Worm (Caenorhabditis elegans) whole organism, young adult: ENCODE results near the gene nspc-12.

Source experiments
- C06A6.2 ChIP-seq: fragments of 200-800 bp; sonication (Bioruptor generic); conservative IDR thresholded peaks from 2 replicates; pipeline ENCODE4 v1.3.6; 2022; ENCODE audit warnings: missing genetic modification characterization, missing compliant biosample characterization
- F10E7.11 ChIP-seq: sonication (generic microtip); optimal IDR thresholded peaks from 2 replicates; lab custom pipeline; 2017; ENCODE audit warnings: mild to moderate bottlenecking, missing genetic modification characterization, moderate library complexity, missing compliant biosample characterization
- F23B12.7 ChIP-seq: sonication (generic microtip); optimal IDR thresholded peaks from 2 replicates; lab custom pipeline; 2017; ENCODE audit warnings: missing genetic modification characterization, mild to moderate bottlenecking, missing compliant biosample characterization, antibody characterized with exemption, moderate library complexity; ENCODE audit not compliant: insufficient read depth
- F39B2.1 ChIP-seq: fragments of 200-800 bp; sonication (Bioruptor generic); IDR thresholded peaks from 2 replicates; pipeline ENCODE4 v1.3.6; 2022; ENCODE audit warnings: missing genetic modification reagents, missing genetic modification characterization, missing compliant biosample characterization
- F52B5.7 ChIP-seq: sonication (generic microtip); optimal IDR thresholded peaks from 2 replicates; lab custom pipeline; 2016; ENCODE audit warnings: mild to moderate bottlenecking, missing genetic modification characterization, missing compliant biosample characterization
- Y53G8AR.9 ChIP-seq: fragments of 200-800 bp; sonication (Bioruptor generic); conservative IDR thresholded peaks from 2 replicates; pipeline ENCODE4 v1.3.6; 2022; ENCODE audit warnings: missing genetic modification reagents, missing genetic modification characterization, missing compliant biosample characterization
- akir-1 ChIP-seq: fragments of 200-800 bp; sonication (Bioruptor generic); optimal IDR thresholded peaks from 2 replicates; lab custom pipeline; 2018; ENCODE audit warnings: mild to moderate bottlenecking, missing genetic modification characterization, moderate library complexity, missing compliant biosample characterization
- aptf-3 ChIP-seq: fragments of 200-800 bp; sonication (Bioruptor generic); IDR thresholded peaks from 2 replicates; pipeline ENCODE4 v1.3.6; 2022; ENCODE audit warnings: missing genetic modification characterization, missing compliant biosample characterization
- attf-6 ChIP-seq: fragments of 200-800 bp; sonication (Bioruptor generic); IDR thresholded peaks from 2 replicates; pipeline ENCODE4 v1.3.6; 2022; ENCODE audit warnings: missing genetic modification reagents, missing genetic modification characterization, missing compliant biosample characterization
- bed-2 ChIP-seq: fragments of 200-800 bp; sonication (Bioruptor generic); IDR thresholded peaks from 2 replicates; pipeline ENCODE4 v1.3.6; 2022; ENCODE audit warnings: missing genetic modification reagents, missing genetic modification characterization, missing compliant biosample characterization
- ccch-3 ChIP-seq: fragments of 200-800 bp; sonication (Bioruptor generic); optimal IDR thresholded peaks from 2 replicates; lab custom pipeline; 2018; ENCODE audit warnings: mild to moderate bottlenecking, missing genetic modification characterization, missing compliant biosample characterization
- cebp-1 ChIP-seq, 2 experiments: fragments of 200-800 bp in 1 of 2; sonication (Bioruptor generic) in 1 of 2; sonication (generic microtip) in 1 of 2; IDR thresholded peaks in 1 of 2; optimal IDR thresholded peaks in 1 of 2; 2 replicates each; pipeline versions ENCODE4 v1.3.6 to Lab custom; 2017 to 2022; ENCODE audit warnings: missing compliant biosample characterization in 2 of 2, missing genetic modification characterization in 2 of 2, mild to moderate bottlenecking in 1 of 2, missing genetic modification reagents in 1 of 2, moderate library complexity in 1 of 2
- ceh-27 ChIP-seq: fragments of 200-800 bp; sonication (Bioruptor generic); optimal IDR thresholded peaks from 2 replicates; lab custom pipeline; 2018; ENCODE audit warnings: mild to moderate bottlenecking, missing genetic modification characterization, moderate library complexity, missing compliant biosample characterization
- ceh-58 ChIP-seq: fragments of 200-800 bp; sonication (Bioruptor generic); IDR thresholded peaks from 2 replicates; pipeline ENCODE4 v1.3.6; 2022; ENCODE audit warnings: missing genetic modification characterization, missing compliant biosample characterization
- dpl-1 ChIP-seq: fragments of 150-350 bp; optimal IDR thresholded peaks from 2 replicates; lab custom pipeline; 2014; ENCODE audit warnings: missing biosample characterization, missing genetic modification reagents, missing genetic modification characterization
- efl-1 ChIP-seq: fragments of 150-350 bp; optimal IDR thresholded peaks from 2 replicates; lab custom pipeline; 2014; ENCODE audit warnings: missing biosample characterization, missing genetic modification reagents, missing genetic modification characterization
- egl-18 ChIP-seq: fragments of 200-800 bp; sonication (Bioruptor generic); IDR thresholded peaks from 2 replicates; pipeline ENCODE4 v1.3.6; 2022; ENCODE audit warnings: missing genetic modification reagents, missing genetic modification characterization, missing compliant biosample characterization
- ets-4 ChIP-seq: fragments of 200-800 bp; sonication (Bioruptor generic); optimal IDR thresholded peaks from 2 replicates; lab custom pipeline; 2018; ENCODE audit warnings: mild to moderate bottlenecking, missing genetic modification characterization, missing compliant biosample characterization
- hmg-1.2 ChIP-seq: fragments of 200-800 bp; sonication (Bioruptor generic); IDR thresholded peaks from 2 replicates; pipeline ENCODE4 v1.3.6; 2022; ENCODE audit warnings: missing genetic modification reagents, missing genetic modification characterization, missing compliant biosample characterization
- hsf-1 ChIP-seq: fragments of 200-800 bp; sonication (Bioruptor generic); IDR thresholded peaks from 2 replicates; pipeline ENCODE4 v1.3.6; 2022; ENCODE audit warnings: missing genetic modification reagents, missing genetic modification characterization, missing compliant biosample characterization
- let-607 ChIP-seq, 2 experiments: fragments of 200-800 bp in 1 of 2; sonication (Bioruptor generic) in 1 of 2; sonication (generic microtip) in 1 of 2; optimal IDR thresholded peaks; 2 replicates each; lab custom pipeline; 2016 to 2018; ENCODE audit warnings: mild to moderate bottlenecking in 2 of 2, missing compliant biosample characterization in 2 of 2, missing genetic modification characterization in 2 of 2, moderate library complexity in 2 of 2, missing genotype in 1 of 2
- lin-26 ChIP-seq: fragments of 200-800 bp; sonication (Bioruptor generic); IDR thresholded peaks from 2 replicates; pipeline ENCODE4 v1.3.6; 2022; ENCODE audit warnings: missing genetic modification reagents, missing genetic modification characterization, missing compliant biosample characterization
- lir-1 ChIP-seq: fragments of 200-800 bp; sonication (Bioruptor generic); conservative IDR thresholded peaks from 2 replicates; pipeline ENCODE4 v1.3.6; 2022; ENCODE audit warnings: missing genetic modification reagents, missing genetic modification characterization, missing compliant biosample characterization
- lsl-1 ChIP-seq: fragments of 200-800 bp; sonication (Bioruptor generic); optimal IDR thresholded peaks from 2 replicates; lab custom pipeline; 2018; ENCODE audit warnings: mild to moderate bottlenecking, missing genetic modification characterization, moderate library complexity, missing compliant biosample characterization
- madf-3 ChIP-seq: fragments of 200-800 bp; sonication (Bioruptor generic); IDR thresholded peaks from 2 replicates; pipeline ENCODE4 v1.3.6; 2022; ENCODE audit warnings: missing genetic modification reagents, missing genetic modification characterization, missing compliant biosample characterization
- madf-6 ChIP-seq: fragments of 200-800 bp; sonication (Bioruptor generic); IDR thresholded peaks from 2 replicates; pipeline ENCODE4 v1.3.6; 2022; ENCODE audit warnings: missing genetic modification reagents, missing genetic modification characterization, missing compliant biosample characterization
- mcd-1 ChIP-seq: fragments of 200-800 bp; sonication (Bioruptor generic); IDR thresholded peaks from 2 replicates; pipeline ENCODE4 v1.3.6; 2022; ENCODE audit warnings: missing genetic modification reagents, missing genetic modification characterization, missing compliant biosample characterization
- mel-28 ChIP-seq: sonication (generic microtip); optimal IDR thresholded peaks from 2 replicates; lab custom pipeline; 2016; ENCODE audit warnings: borderline replicate concordance, mild to moderate bottlenecking, missing genetic modification characterization, missing compliant biosample characterization
- nfya-1 ChIP-seq: sonication (generic microtip); optimal IDR thresholded peaks from 2 replicates; lab custom pipeline; 2017; ENCODE audit warnings: antibody characterized with exemption, missing compliant biosample characterization, missing genetic modification characterization, borderline replicate concordance; ENCODE audit not compliant: insufficient read depth
- nhr-90 ChIP-seq: sonication (generic microtip); optimal IDR thresholded peaks from 2 replicates; lab custom pipeline; 2016; ENCODE audit warnings: missing genotype, mild to moderate bottlenecking, missing genetic modification characterization, missing compliant biosample characterization
- pha-4 ChIP-seq: fragments of 150-350 bp; sonication (generic microtip); optimal IDR thresholded peaks from 2 replicates; lab custom pipeline; 2014; ENCODE audit warnings: missing biosample characterization, missing genetic modification reagents, missing genetic modification characterization
- rcor-1 ChIP-seq: fragments of 200-800 bp; sonication (Bioruptor generic); IDR thresholded peaks from 2 replicates; pipeline ENCODE4 v1.3.6; 2022; ENCODE audit warnings: missing genetic modification reagents, missing genetic modification characterization, missing compliant biosample characterization
- rec-8 ChIP-seq, 2 experiments: sonication (generic microtip); optimal IDR thresholded peaks; 2 replicates each; lab custom pipeline; 2016; ENCODE audit warnings: mild to moderate bottlenecking in 2 of 2, missing genetic modification characterization in 2 of 2, missing genetic modification reagents in 2 of 2, missing genotype in 2 of 2, missing biosample characterization in 1 of 2, missing compliant biosample characterization in 1 of 2, moderate library complexity in 1 of 2
- sea-2 ChIP-seq: fragments of 200-800 bp; sonication (Bioruptor generic); IDR thresholded peaks from 2 replicates; pipeline ENCODE4 v1.3.6; 2022; ENCODE audit warnings: missing genetic modification characterization, missing compliant biosample characterization
- snpc-3.4 ChIP-seq: sonication (generic microtip); optimal IDR thresholded peaks from 2 replicates; lab custom pipeline; 2017; ENCODE audit warnings: missing genetic modification characterization, mild to moderate bottlenecking, missing compliant biosample characterization, antibody characterized with exemption, moderate library complexity, missing genotype, missing genetic modification reagents
- tbp1 ChIP-seq: fragments of 200-800 bp; sonication (Bioruptor generic); optimal IDR thresholded peaks from 2 replicates; lab custom pipeline; 2018; ENCODE audit warnings: mild to moderate bottlenecking, missing genetic modification characterization, missing compliant biosample characterization
- tbx-9 ChIP-seq: sonication (generic microtip); optimal IDR thresholded peaks from 2 replicates; lab custom pipeline; 2016; ENCODE audit warnings: borderline replicate concordance, missing genetic modification characterization, inconsistent platforms, missing compliant biosample characterization
- tlf-1 ChIP-seq: fragments of 200-800 bp; sonication (Bioruptor generic); optimal IDR thresholded peaks from 2 replicates; lab custom pipeline; 2018; ENCODE audit warnings: mild to moderate bottlenecking, missing genetic modification characterization, missing compliant biosample characterization
- xnd-1 ChIP-seq: sonication (generic microtip); optimal IDR thresholded peaks from 2 replicates; lab custom pipeline; 2016; ENCODE audit warnings: missing genotype, missing genetic modification reagents, missing genetic modification characterization, missing compliant biosample characterization
- zim-3 ChIP-seq: sonication (generic microtip); optimal IDR thresholded peaks from 2 replicates; lab custom pipeline; 2017; ENCODE audit warnings: mild to moderate bottlenecking, missing genetic modification characterization, moderate library complexity, missing compliant biosample characterization
- ztf-22 ChIP-seq: fragments of 200-800 bp; sonication (Bioruptor generic); optimal IDR thresholded peaks from 2 replicates; lab custom pipeline; 2018; ENCODE audit warnings: mild to moderate bottlenecking, missing genetic modification characterization, moderate library complexity, missing compliant biosample characterization
- ztf-26 ChIP-seq: sonication (generic microtip); optimal IDR thresholded peaks from 2 replicates; lab custom pipeline; 2017; ENCODE audit warnings: missing genetic modification characterization, missing compliant biosample characterization
- ztf-28 ChIP-seq: fragments of 200-800 bp; sonication (Bioruptor generic); IDR thresholded peaks from 2 replicates; pipeline ENCODE4 v1.3.6; 2022; ENCODE audit warnings: missing genetic modification reagents, missing genetic modification characterization, missing compliant biosample characterization
- ztf-3 ChIP-seq: fragments of 200-800 bp; sonication (Bioruptor generic); optimal IDR thresholded peaks from 2 replicates; lab custom pipeline; 2018; ENCODE audit warnings: mild to moderate bottlenecking, missing genetic modification characterization, missing compliant biosample characterization

Gene nspc-12

DNA sequence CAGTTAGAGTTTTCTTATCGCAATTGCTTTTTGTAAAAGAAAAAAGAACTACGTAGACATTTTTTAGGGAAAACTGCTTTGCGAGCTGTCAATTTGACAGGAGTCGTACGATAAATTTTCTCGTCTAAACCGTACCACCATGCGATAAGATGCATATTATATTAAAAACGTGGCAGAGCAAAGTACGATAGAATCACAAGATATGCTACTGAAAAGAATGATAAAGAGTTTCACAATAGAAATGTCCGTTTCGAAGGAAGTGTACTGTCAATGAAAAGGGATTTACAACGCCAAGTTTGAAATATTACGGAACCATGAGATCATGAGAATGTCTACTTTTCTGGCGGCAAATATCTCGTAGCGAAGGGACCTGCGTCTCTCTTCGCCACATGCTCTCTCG is 8.3 kb upstream of the nspc-12 start, which contains the start of gene F19H6.5:
TSS of gene F19H6.5 (minus strand) at position 101 of the 400 bp plus-strand sequence.
- peak; percentile 27; the same call in 1 of the 2 replicates for TF ChIP-seq hmg-1.2 (GFP tag; lab: Robert Waterston, UW)
- TF ChIP-seq ztf-3 (GFP tag; lab: Kevin White, UChicago), result no peak

DNA sequence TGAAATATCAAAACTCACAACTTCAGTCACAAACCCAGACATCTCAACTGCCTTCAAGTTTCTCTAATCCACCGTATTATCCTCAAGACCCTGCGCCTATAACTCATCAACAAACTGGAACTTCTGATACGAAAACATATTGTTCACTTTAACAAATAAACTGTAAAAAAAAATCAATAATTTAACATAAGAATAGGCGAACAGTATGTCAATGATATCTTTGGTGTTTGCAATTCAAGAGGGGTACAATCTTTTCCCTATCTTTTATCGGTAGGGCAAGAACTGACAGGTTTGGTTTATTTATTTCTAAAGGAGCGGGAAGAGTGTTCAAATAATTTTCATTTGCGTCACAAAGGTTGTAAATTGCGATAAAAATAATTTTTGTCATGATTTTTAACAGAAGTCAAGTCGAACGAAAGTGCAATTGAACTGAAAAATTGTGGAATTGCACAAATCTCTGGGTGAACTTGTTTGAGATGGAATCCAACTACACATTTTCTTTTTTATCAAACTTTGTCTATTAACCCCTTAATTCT is 6.5 kb upstream of the nspc-12 start:
- TF ChIP-seq nhr-90 (peak; percentile 91), ccch-3 (GFP tag; lab: Kevin White, UChicago) (peak; percentile 86), lsl-1 (GFP tag; lab: Kevin White, UChicago) (no peak), efl-1 (GFP tag; lab: Kevin White, UChicago) (no peak), tbp1 (GFP tag; lab: Kevin White, UChicago) (peak; percentile 80), hsf-1 (GFP tag; lab: Robert Waterston, UW) (0 out of 2 replicates have a peak, but pooled peaks have one; percentile 20), pha-4 (tag; lab: Kevin White, UChicago) (peak; percentile 97), cebp-1 (GFP tag; IDR thresholded peaks at IDR 0.05; lab: Robert Waterston, UW) (peak; percentile 78), cebp-1 (tag; optimal IDR thresholded peaks at IDR 0.05; lab: Kevin White, UChicago) (peak; percentile 96), ztf-22 (GFP tag; lab: Kevin White, UChicago) (peak; percentile 67), snpc-3.4 (tag; lab: Kevin White, UChicago) (peak; percentile 36), F39B2.1 (GFP tag; lab: Robert Waterston, UW) (no peak), Y53G8AR.9 (peak; percentile 97), madf-3 (GFP tag; lab: Robert Waterston, UW) (peak; percentile 72), tbx-9 (tag; lab: Kevin White, UChicago) (no peak), tlf-1 (peak; percentile 97), let-607 (tag; optimal IDR thresholded peaks at IDR 0.05; lab: Kevin White, UChicago) (peak; percentile 76 to 93), sea-2 (no peak), ceh-27 (GFP tag; lab: Kevin White, UChicago) (peak; percentile 98), zim-3 (tag; lab: Kevin White, UChicago) (peak; percentile 23), attf-6 (GFP tag; lab: Robert Waterston, UW) (no peak), aptf-3 (GFP tag; lab: Robert Waterston, UW) (no peak), mel-28 (tag; lab: Kevin White, UChicago) (peak; percentile 81), F10E7.11 (peak; percentile 91), F52B5.7 (tag; lab: Kevin White, UChicago) (peak; percentile 77), egl-18 (GFP tag; lab: Robert Waterston, UW) (peak; percentile 88; the same call in 1 of the 2 replicates), ztf-26 (peak; percentile 99), C06A6.2 (peak; percentile 95), nfya-1 (tag; lab: Kevin White, UChicago) (no peak), rcor-1 (GFP tag; lab: Robert Waterston, UW) (peak; percentile 94), F23B12.7 (tag; lab: Kevin White, UChicago) (peak; percentile 97), ceh-58 (no peak), madf-6 (no peak), ztf-28 (GFP tag; lab: Robert Waterston, UW) (no peak), xnd-1 (tag; lab: Kevin White, UChicago) (no peak), akir-1 (GFP tag; lab: Kevin White, UChicago) (peak; percentile 70), bed-2 (GFP tag; lab: Robert Waterston, UW) (peak; percentile 29; the same call in 1 of the 2 replicates), lir-1 (peak; percentile 81), ets-4 (peak; percentile 89), mcd-1 (peak; percentile 82), lin-26 (GFP tag; lab: Robert Waterston, UW) (peak; percentile 73), rec-8 (tag; optimal IDR thresholded peaks at IDR 0.05; lab: Kevin White, UChicago) (peak in 1 of 2 experiments; percentile 47), dpl-1 (GFP tag; lab: Kevin White, UChicago) (no peak)
